Worm (Caenorhabditis elegans) whole organism, late embryonic: ENCODE results near the gene enri-2.

Experiments
- K02D7.2 ChIP-seq: sonication (generic microtip); optimal IDR thresholded peaks from 2 replicates; lab custom pipeline; 2017; ENCODE audit warnings: mild to moderate bottlenecking, missing genetic modification characterization, missing compliant biosample characterization
- T23F11.4 ChIP-seq: fragments of 200-800 bp; sonication (Bioruptor generic); optimal IDR thresholded peaks from 2 replicates; lab custom pipeline; 2018; ENCODE audit warnings: mild to moderate bottlenecking, missing genetic modification characterization, missing compliant biosample characterization
- ahr-1 ChIP-seq: sonication (generic microtip); optimal IDR thresholded peaks from 2 replicates; lab custom pipeline; 2016; ENCODE audit warnings: missing genetic modification characterization, missing compliant biosample characterization
- ceh-22 ChIP-seq: sonication (generic microtip); optimal IDR thresholded peaks from 2 replicates; lab custom pipeline; 2017; ENCODE audit warnings: missing biosample characterization, missing genetic modification characterization
- ceh-30 ChIP-seq: fragments of 150-350 bp; optimal IDR thresholded peaks from 2 replicates; lab custom pipeline; 2014; ENCODE audit warnings: missing biosample characterization, missing genetic modification characterization
- ceh-31 ChIP-seq: sonication (generic microtip); optimal IDR thresholded peaks from 2 replicates; lab custom pipeline; 2016; ENCODE audit warnings: missing genetic modification characterization, missing compliant biosample characterization
- ceh-48 ChIP-seq: sonication (generic microtip); optimal IDR thresholded peaks from 2 replicates; lab custom pipeline; 2016; ENCODE audit warnings: missing genetic modification characterization, inconsistent platforms, missing compliant biosample characterization
- ceh-9 ChIP-seq: sonication (generic microtip); optimal IDR thresholded peaks from 2 replicates; lab custom pipeline; 2016; ENCODE audit warnings: mild to moderate bottlenecking, missing genetic modification characterization, inconsistent platforms, missing compliant biosample characterization
- dve-1 ChIP-seq: sonication (generic microtip); optimal IDR thresholded peaks from 2 replicates; lab custom pipeline; 2017; ENCODE audit warnings: antibody characterized with exemption, mild to moderate bottlenecking, missing genetic modification characterization, missing compliant biosample characterization
- elt-2 ChIP-seq: sonication (generic microtip); optimal IDR thresholded peaks from 2 replicates; lab custom pipeline; 2016; ENCODE audit warnings: missing genetic modification reagents, missing genetic modification characterization, missing compliant biosample characterization
- fax-1 ChIP-seq: sonication (generic microtip); optimal IDR thresholded peaks from 2 replicates; lab custom pipeline; 2016; ENCODE audit warnings: missing genotype, missing genetic modification characterization, missing compliant biosample characterization
- fkh-6 ChIP-seq: sonication (generic microtip); optimal IDR thresholded peaks from 2 replicates; lab custom pipeline; 2016; ENCODE audit warnings: missing genetic modification characterization, missing compliant biosample characterization
- hlh-13 ChIP-seq: fragments of 200-800 bp; sonication (Bioruptor generic); optimal IDR thresholded peaks from 2 replicates; lab custom pipeline; 2018; ENCODE audit warnings: mild to moderate bottlenecking, missing genetic modification characterization, missing compliant biosample characterization
- hlh-6 ChIP-seq: sonication (generic microtip); optimal IDR thresholded peaks from 2 replicates; lab custom pipeline; 2016; ENCODE audit warnings: missing genotype, missing genetic modification characterization, missing compliant biosample characterization
- lim-6 ChIP-seq: sonication (generic microtip); optimal IDR thresholded peaks from 2 replicates; lab custom pipeline; 2016; ENCODE audit warnings: missing genetic modification characterization, missing compliant biosample characterization
- lin-11 ChIP-seq: fragments of 200-800 bp; sonication (Bioruptor generic); optimal IDR thresholded peaks from 2 replicates; lab custom pipeline; 2018; ENCODE audit warnings: mild to moderate bottlenecking, missing genetic modification characterization, missing compliant biosample characterization
- mec-3 ChIP-seq: sonication (generic microtip); optimal IDR thresholded peaks from 2 replicates; lab custom pipeline; 2016; ENCODE audit warnings: borderline replicate concordance, missing genetic modification characterization, missing compliant biosample characterization
- nfya-1 ChIP-seq: sonication (generic microtip); optimal IDR thresholded peaks from 2 replicates; lab custom pipeline; 2017; ENCODE audit warnings: missing genetic modification characterization, mild to moderate bottlenecking, missing compliant biosample characterization, antibody characterized with exemption, moderate library complexity
- nhr-232 ChIP-seq: sonication (generic microtip); optimal IDR thresholded peaks from 2 replicates; lab custom pipeline; 2016; ENCODE audit warnings: missing genetic modification characterization, missing compliant biosample characterization
- npax-4 ChIP-seq: sonication (generic microtip); optimal IDR thresholded peaks from 2 replicates; lab custom pipeline; 2016; ENCODE audit warnings: missing genetic modification characterization, missing compliant biosample characterization
- pag-3 ChIP-seq: sonication (generic microtip); optimal IDR thresholded peaks from 2 replicates; lab custom pipeline; 2016; ENCODE audit warnings: missing compliant biosample characterization, missing genetic modification characterization, borderline replicate concordance
- pax-1 ChIP-seq: fragments of 150-350 bp; optimal IDR thresholded peaks from 2 replicates; lab custom pipeline; 2014; ENCODE audit warnings: missing biosample characterization, missing genetic modification characterization
- pha-2 ChIP-seq: sonication (generic microtip); optimal IDR thresholded peaks from 2 replicates; lab custom pipeline; 2017; ENCODE audit warnings: mild to moderate bottlenecking, missing genetic modification characterization, missing compliant biosample characterization
- pha-4 ChIP-seq: fragments of 150-350 bp; optimal IDR thresholded peaks from 2 replicates; lab custom pipeline; 2018; ENCODE audit warnings: missing biosample characterization, missing genetic modification reagents, missing genetic modification characterization
- pros-1 ChIP-seq: fragments of 150-350 bp; optimal IDR thresholded peaks from 2 replicates; lab custom pipeline; 2014; ENCODE audit warnings: missing biosample characterization, missing genetic modification reagents, missing genetic modification characterization
- rnt-1 ChIP-seq: sonication (generic microtip); optimal IDR thresholded peaks from 2 replicates; lab custom pipeline; 2016; ENCODE audit warnings: missing genetic modification characterization, missing compliant biosample characterization
- sox-2 ChIP-seq: fragments of 200-800 bp; sonication (Bioruptor generic); IDR thresholded peaks from 2 replicates; pipeline ENCODE4 v1.3.6; 2022; ENCODE audit warnings: missing genetic modification reagents, missing genetic modification characterization, missing compliant biosample characterization
- sox-4 ChIP-seq: sonication (generic microtip); optimal IDR thresholded peaks from 2 replicates; lab custom pipeline; 2017; ENCODE audit warnings: mild to moderate bottlenecking, missing genetic modification characterization, inconsistent platforms, missing compliant biosample characterization
- tbx-2 ChIP-seq: sonication (generic microtip); optimal IDR thresholded peaks from 2 replicates; lab custom pipeline; 2016; ENCODE audit warnings: missing genetic modification characterization, missing compliant biosample characterization
- tbx-7 ChIP-seq: sonication (generic microtip); optimal IDR thresholded peaks from 2 replicates; lab custom pipeline; 2016; ENCODE audit warnings: missing genotype, missing genetic modification characterization, missing compliant biosample characterization
- ttx-3 ChIP-seq: sonication (generic microtip); optimal IDR thresholded peaks from 2 replicates; lab custom pipeline; 2016; ENCODE audit warnings: missing genetic modification reagents, missing genetic modification characterization, missing compliant biosample characterization
- unc-3 ChIP-seq, 2 experiments: fragments of 200-800 bp in 1 of 2; sonication (Bioruptor generic) in 1 of 2; sonication (generic microtip) in 1 of 2; conservative IDR thresholded peaks in 1 of 2; optimal IDR thresholded peaks in 1 of 2; 2 replicates each; pipeline versions ENCODE4 v1.3.6 to Lab custom; 2016 to 2022; ENCODE audit warnings: missing compliant biosample characterization in 2 of 2, missing genetic modification characterization in 2 of 2, missing genetic modification reagents in 1 of 2
- unc-42 ChIP-seq: sonication (generic microtip); optimal IDR thresholded peaks from 2 replicates; lab custom pipeline; 2016; ENCODE audit warnings: missing genotype, missing genetic modification characterization, missing compliant biosample characterization
- zip-5 ChIP-seq: sonication (generic microtip); optimal IDR thresholded peaks from 2 replicates; lab custom pipeline; 2016; ENCODE audit warnings: missing genetic modification characterization, missing compliant biosample characterization

The enri-2 gene

ce11 chrX:14535913-14536312 is 9.7 kb upstream of the enri-2 start:
- TF ChIP-seq npax-4 (tag; lab: Kevin White, UChicago) (no peak), hlh-13 (GFP tag; lab: Kevin White, UChicago) (no peak), mec-3 (no peak), fax-1 (tag; lab: Kevin White, UChicago) (no peak), hlh-6 (tag; lab: Kevin White, UChicago) (no peak), ceh-31 (tag; lab: Kevin White, UChicago) (no peak), elt-2 (tag; lab: Kevin White, UChicago) (no peak), fkh-6 (no peak), nhr-232 (no peak), lim-6 (no peak)

DNA sequence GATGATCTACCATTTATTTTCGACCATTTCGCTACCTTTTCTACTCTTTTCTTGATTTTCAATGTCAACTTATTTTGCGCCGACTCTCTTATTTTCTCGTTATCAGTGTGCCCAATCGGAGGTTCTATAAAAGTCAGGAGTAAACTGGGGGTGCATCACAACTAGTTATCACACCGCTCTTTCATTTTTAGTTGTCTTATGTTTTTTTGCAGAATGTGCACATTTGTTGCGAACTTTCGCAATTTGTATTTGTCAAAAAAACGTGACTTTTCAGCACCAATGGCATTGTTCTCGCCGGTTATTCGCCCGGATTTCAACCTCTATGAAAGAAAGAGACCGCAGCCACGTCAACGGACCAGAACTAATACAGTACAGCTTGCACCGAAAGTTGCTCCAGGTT is 8.0 kb upstream of the enri-2 start:
- no peak for TF ChIP-seq pag-3 (tag; lab: Kevin White, UChicago)
- no peak for TF ChIP-seq pax-1 (tag; lab: Kevin White, UChicago)
- TF ChIP-seq ceh-9 (tag; lab: Kevin White, UChicago): no peak
- no peak for TF ChIP-seq pha-4 (tag; lab: Kevin White, UChicago)
- no peak for TF ChIP-seq npax-4 (tag; lab: Kevin White, UChicago)
- TF ChIP-seq lin-11 (tag; lab: Kevin White, UChicago): no peak
- no peak for TF ChIP-seq nhr-232
- no peak for TF ChIP-seq pha-2 (tag; lab: Kevin White, UChicago)
- no peak for TF ChIP-seq K02D7.2

- TF ChIP-seq tbx-2 (tag; lab: Kevin White, UChicago): no peak
- no peak for TF ChIP-seq fkh-6
- no peak for TF ChIP-seq dve-1 (tag; lab: Kevin White, UChicago)
- TF ChIP-seq elt-2 (tag; lab: Kevin White, UChicago): no peak
Measured at ce11 chrX:14539468-14539867, 6.2 kb upstream of the enri-2 start.

ce11 chrX:14541992-14542391 is 3.7 kb upstream of the enri-2 start, which contains the start of gene fbxa-81:
Gene fbxa-81, minus strand, starts transcription at chrX:14542092.
- TF ChIP-seq T23F11.4 (GFP tag; lab: Kevin White, UChicago) (no peak), ttx-3 (tag; lab: Kevin White, UChicago) (no peak), unc-3 (GFP tag; conservative IDR thresholded peaks at IDR 0.05; lab: Robert Waterston, UW) (no peak), unc-3 (tag; optimal IDR thresholded peaks at IDR 0.05; lab: Kevin White, UChicago) (no peak), zip-5 (no peak), K02D7.2 (no peak), ceh-30 (tag; lab: Kevin White, UChicago) (no peak), nfya-1 (no peak), rnt-1 (no peak), ceh-22 (no peak), sox-2 (GFP tag; lab: Robert Waterston, UW) (no peak), tbx-7 (tag; lab: Kevin White, UChicago) (no peak), lin-11 (tag; lab: Kevin White, UChicago) (no peak)

DNA sequence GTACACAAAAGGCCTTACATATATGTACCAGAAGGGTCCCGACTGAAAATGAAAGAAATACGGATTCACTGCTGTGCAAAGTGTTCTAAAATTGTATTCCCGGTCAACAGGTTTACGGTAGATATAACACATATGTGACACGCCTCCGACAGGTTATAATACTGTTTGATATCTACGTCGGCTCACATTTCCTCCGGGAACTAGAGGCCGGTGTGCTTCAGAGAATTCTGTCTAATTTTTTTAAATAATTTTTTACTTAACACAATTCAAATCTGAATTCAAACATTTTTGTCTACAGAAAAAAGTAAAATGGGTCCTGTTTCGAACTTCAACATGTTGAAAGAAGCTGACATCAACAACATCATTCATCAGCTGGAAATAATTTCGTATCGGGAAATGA is 2.4 kb upstream of the enri-2 start, which contains the start of gene T24C2.3:
Gene T24C2.3 (plus strand): TSS at position 301 of the 400 bp plus-strand sequence.
- TF ChIP-seq pha-4 (tag; lab: Kevin White, UChicago): no peak
- no peak for TF ChIP-seq ahr-1 (tag; lab: Kevin White, UChicago)
- TF ChIP-seq K02D7.2: no peak
- no peak for TF ChIP-seq unc-42 (tag; lab: Kevin White, UChicago)
- no peak for TF ChIP-seq elt-2 (tag; lab: Kevin White, UChicago)
- TF ChIP-seq lin-11 (tag; lab: Kevin White, UChicago): no peak
- TF ChIP-seq zip-5: no peak
- TF ChIP-seq pros-1: no peak
- TF ChIP-seq hlh-6 (tag; lab: Kevin White, UChicago): no peak
- no peak for TF ChIP-seq nhr-232
- TF ChIP-seq ceh-48 (tag; lab: Kevin White, UChicago): no peak
- TF ChIP-seq rnt-1: no peak
- TF ChIP-seq sox-4 (tag; lab: Kevin White, UChicago): no peak
